Fruit fly (Drosophila melanogaster): Measurements from ENCODE around the gene Tsp39D.
A peak's percentile ranks its signal among the peaks of the same experiment; 100 is the strongest.

Gene Tsp39D

dm6 chr2L:21313909-21314400 is 30.5 kb upstream of the Tsp39D start, which contains the start of gene CG46314 (continued):
- TF ChIP-seq HHEX (GFP tag; optimal IDR thresholded peaks at IDR 0.05), result peak; percentile 6
- TF ChIP-seq CG10366 (GFP tag; IDR thresholded peaks at IDR 0.05), result no peak
- TF ChIP-seq CG11398 (GFP tag; optimal IDR thresholded peaks at IDR 0.05), result no peak
- TF ChIP-seq ATbp (GFP tag; optimal IDR thresholded peaks at IDR 0.05), result no peak
- TF ChIP-seq emc (GFP tag; optimal IDR thresholded peaks at IDR 0.05), result no peak
- no peak for TF ChIP-seq btn (GFP tag; optimal IDR thresholded peaks at IDR 0.05)
- no peak for TF ChIP-seq Sin3A (optimal IDR thresholded peaks at IDR 0.05)
- TF ChIP-seq CG32532 (GFP tag; IDR thresholded peaks at IDR 0.05), result peak; percentile 58; the same call in 1 of the 2 replicates
- no peak for TF ChIP-seq CG8765 (GFP tag; IDR thresholded peaks at IDR 0.05)
- no peak for TF ChIP-seq HmgZ (tag; optimal IDR thresholded peaks at IDR 0.05)
- no peak for TF ChIP-seq CG6272 (GFP tag; IDR thresholded peaks at IDR 0.05)
- peak; percentile 6 for TF ChIP-seq D19B (GFP tag; optimal IDR thresholded peaks at IDR 0.05)
- TF ChIP-seq CG4820 (GFP tag; optimal IDR thresholded peaks at IDR 0.05), result no peak
- no peak for TF ChIP-seq bsh (GFP tag; optimal IDR thresholded peaks at IDR 0.05)
- TF ChIP-seq Sry-β (GFP tag; optimal IDR thresholded peaks at IDR 0.05), result no peak
- TF ChIP-seq Hmx (GFP tag; optimal IDR thresholded peaks at IDR 0.05), result no peak
- TF ChIP-seq bcd (GFP tag; optimal IDR thresholded peaks at IDR 0.05), result peak; percentile 15
- peak; percentile 77 for TF ChIP-seq Med (GFP tag)
- peak; percentile 3 for TF ChIP-seq Dip3 (GFP tag; optimal IDR thresholded peaks at IDR 0.05)
- TF ChIP-seq CG15479 (GFP tag; optimal IDR thresholded peaks at IDR 0.05), result no peak
- TF ChIP-seq gem (tag; optimal IDR thresholded peaks at IDR 0.05), result peak; percentile 4
- TF ChIP-seq CG9932 (GFP tag; IDR thresholded peaks at IDR 0.05), result no peak
- TF ChIP-seq schlank (tag; optimal IDR thresholded peaks at IDR 0.05), result no peak
- no peak for TF ChIP-seq eyg (GFP tag; optimal IDR thresholded peaks at IDR 0.05)
- peak; percentile 40 to 67 for TF ChIP-seq Trl (optimal IDR thresholded peaks at IDR 0.05)
- TF ChIP-seq Trl (GFP tag; optimal IDR thresholded peaks at IDR 0.05), result no peak
- TF ChIP-seq CG13287 (GFP tag; IDR thresholded peaks at IDR 0.05; ENCODE audit: partially characterized antibody), result peak; percentile 50; the same call in 1 of the 2 replicates
- TF ChIP-seq CG12769 (tag; optimal IDR thresholded peaks at IDR 0.05), result peak; percentile 11
- TF ChIP-seq CG34422 (GFP tag; IDR thresholded peaks at IDR 0.05), result no peak
- TF ChIP-seq CG14050 (GFP tag; IDR thresholded peaks at IDR 0.05), result no peak
- TF ChIP-seq maf-S (GFP tag; optimal IDR thresholded peaks at IDR 0.05), result no peak
- TF ChIP-seq so (GFP tag; IDR thresholded peaks at IDR 0.05), result 0 out of 3 replicates have a peak, but pooled peaks have one; percentile 7
- no peak for TF ChIP-seq z (GFP tag; IDR thresholded peaks at IDR 0.05)
- TF ChIP-seq grn (GFP tag; optimal IDR thresholded peaks at IDR 0.05), result peak; percentile 83
- no peak for TF ChIP-seq ash1 (GFP tag; optimal IDR thresholded peaks at IDR 0.05)
- TF ChIP-seq ind (GFP tag; optimal IDR thresholded peaks at IDR 0.05), result peak; percentile 25
- TF ChIP-seq Drgx (GFP tag; IDR thresholded peaks at IDR 0.05), result peak; percentile 78
- no peak for TF ChIP-seq ro (GFP tag; IDR thresholded peaks at IDR 0.05)
- no peak for TF ChIP-seq CG8290 (GFP tag; optimal IDR thresholded peaks at IDR 0.05)
- TF ChIP-seq CG8290 (tag; optimal IDR thresholded peaks at IDR 0.05), result no peak
- TF ChIP-seq CG2120 (GFP tag; optimal IDR thresholded peaks at IDR 0.05), result no peak
- TF ChIP-seq CG12071 (GFP tag; optimal IDR thresholded peaks at IDR 0.05), result no peak
- TF ChIP-seq CG42726 (GFP tag; IDR thresholded peaks at IDR 0.05; ENCODE audit: partially characterized antibody), result no peak
- no peak for TF ChIP-seq Doc3 (GFP tag; IDR thresholded peaks at IDR 0.05; ENCODE audit: partially characterized antibody)
- TF ChIP-seq CG7963 (GFP tag; IDR thresholded peaks at IDR 0.05; ENCODE audit: partially characterized antibody), result no peak
- TF ChIP-seq exex (tag; optimal IDR thresholded peaks at IDR 0.05), result no peak
- TF ChIP-seq aop (GFP tag; IDR thresholded peaks at IDR 0.05), result no peak
- TF ChIP-seq CG4617 (GFP tag; optimal IDR thresholded peaks at IDR 0.05; ENCODE audit: borderline replicate concordance), result no peak
- TF ChIP-seq her (GFP tag; optimal IDR thresholded peaks at IDR 0.05), result no peak
- TF ChIP-seq CG11560 (tag; IDR thresholded peaks at IDR 0.05), result no peak
- no peak for TF ChIP-seq tx (GFP tag; optimal IDR thresholded peaks at IDR 0.05)
- no peak for TF ChIP-seq CG12104 (GFP tag; optimal IDR thresholded peaks at IDR 0.05)
- no peak for TF ChIP-seq sima (GFP tag; optimal IDR thresholded peaks at IDR 0.05)

Measured in whole organism, embryonic.